Worm (Caenorhabditis elegans) whole organism, early embryonic: Measurements from ENCODE around the gene C32B5.15.
"Not testable (repeated sequence)": the region's sequence is repeated elsewhere in the genome, so short reads cannot be mapped to it uniquely, and the experiment has no call there.

ENCODE experiments used
- B0310.2 ChIP-seq: sonication (generic microtip); optimal IDR thresholded peaks from 2 replicates; lab custom pipeline; 2016; ENCODE audit warnings: mild to moderate bottlenecking, missing genetic modification characterization, missing compliant biosample characterization
- F13C5.2 ChIP-seq: sonication (generic microtip); optimal IDR thresholded peaks from 2 replicates; lab custom pipeline; 2017; ENCODE audit warnings: mild to moderate bottlenecking, missing genetic modification characterization, inconsistent platforms, missing compliant biosample characterization
- aly-1 ChIP-seq: sonication (generic microtip); optimal IDR thresholded peaks from 2 replicates; lab custom pipeline; 2016; ENCODE audit warnings: missing genetic modification characterization, missing compliant biosample characterization
- ama-1 ChIP-seq: fragments of 150-350 bp; optimal IDR thresholded peaks from 2 replicates; lab custom pipeline; 2014
- ceh-13 ChIP-seq: fragments of 200-800 bp; sonication (Bioruptor generic); optimal IDR thresholded peaks from 2 replicates; lab custom pipeline; 2018; ENCODE audit warnings: mild to moderate bottlenecking, missing genetic modification characterization, missing compliant biosample characterization
- ceh-36 ChIP-seq: sonication (generic microtip); optimal IDR thresholded peaks from 2 replicates; lab custom pipeline; 2016; ENCODE audit warnings: missing genetic modification characterization, inconsistent platforms, missing compliant biosample characterization
- ets-7 ChIP-seq: sonication (generic microtip); optimal IDR thresholded peaks from 2 replicates; lab custom pipeline; 2016; ENCODE audit warnings: missing genotype, missing genetic modification characterization, missing compliant biosample characterization
- flt-1 ChIP-seq: fragments of 200-800 bp; sonication (Bioruptor generic); IDR thresholded peaks from 2 replicates; pipeline ENCODE4 v1.3.6; 2022; ENCODE audit warnings: missing genetic modification characterization, missing compliant biosample characterization
- hmbx-1 ChIP-seq: sonication (generic microtip); optimal IDR thresholded peaks from 2 replicates; lab custom pipeline; 2016; ENCODE audit warnings: mild to moderate bottlenecking, missing genetic modification characterization, missing compliant biosample characterization
- hmg-4 ChIP-seq: fragments of 200-800 bp; sonication (Bioruptor generic); optimal IDR thresholded peaks from 2 replicates; lab custom pipeline; 2018; ENCODE audit warnings: mild to moderate bottlenecking, missing genetic modification characterization, missing compliant biosample characterization
- hnd-1 ChIP-seq: sonication (generic microtip); optimal IDR thresholded peaks from 2 replicates; lab custom pipeline; 2016; ENCODE audit warnings: missing genetic modification characterization, missing compliant biosample characterization
- pes-1 ChIP-seq: fragments of 200-800 bp; sonication (Bioruptor generic); IDR thresholded peaks from 2 replicates; pipeline ENCODE4 v1.3.6; 2022; ENCODE audit warnings: missing genetic modification reagents, missing genetic modification characterization, missing compliant biosample characterization
- scrt-1 ChIP-seq: fragments of 200-800 bp; sonication (Bioruptor generic); IDR thresholded peaks from 2 replicates; pipeline ENCODE4 v1.3.6; 2022; ENCODE audit warnings: missing genetic modification characterization, missing compliant biosample characterization
- sea-1 ChIP-seq: fragments of 200-800 bp; sonication (Bioruptor generic); conservative IDR thresholded peaks from 2 replicates; pipeline ENCODE4 v1.3.6; 2022; ENCODE audit warnings: missing genetic modification characterization, missing compliant biosample characterization
- tbx-11 ChIP-seq: fragments of 200-800 bp; sonication (Bioruptor generic); IDR thresholded peaks from 2 replicates; pipeline ENCODE4 v1.3.6; 2022; ENCODE audit warnings: missing genetic modification characterization, missing compliant biosample characterization
- tbx-37 ChIP-seq: fragments of 200-800 bp; sonication (Bioruptor generic); conservative IDR thresholded peaks from 2 replicates; pipeline ENCODE4 v1.3.6; 2022; ENCODE audit warnings: missing genetic modification reagents, missing genetic modification characterization, missing compliant biosample characterization
- tra-4 ChIP-seq: sonication (generic microtip); optimal IDR thresholded peaks from 2 replicates; lab custom pipeline; 2017; ENCODE audit warnings: missing genetic modification characterization, missing compliant biosample characterization

The C32B5.15 gene

DNA sequence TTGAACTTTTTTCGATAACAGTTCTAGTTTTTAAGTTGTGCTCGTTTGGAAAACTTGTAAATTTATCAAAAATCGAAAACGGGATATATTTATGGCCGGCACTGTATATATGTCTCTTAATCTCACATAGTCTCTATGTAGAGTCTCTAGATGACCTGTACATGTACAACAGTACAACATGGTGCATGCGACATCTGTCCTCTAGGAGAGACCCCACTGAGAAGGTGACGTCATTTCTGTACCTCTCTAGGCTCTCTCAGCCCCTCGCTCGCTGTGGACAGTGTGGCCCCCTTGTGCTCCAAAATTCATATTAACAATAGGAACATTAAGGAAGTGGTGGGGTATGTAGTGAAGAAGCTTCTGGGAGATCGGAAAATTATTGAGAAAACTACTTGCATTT is 35.5 kb downstream of the C32B5.15 start:
- TF ChIP-seq sea-1 (GFP tag; lab: Robert Waterston, UW) = 0 out of 2 replicates have a peak, but pooled peaks have one; percentile 22
- no peak for TF ChIP-seq hmbx-1 (tag; lab: Kevin White, UChicago)

ce11 chrII:932718-933117 is 40.0 kb downstream of the C32B5.15 start, which contains the start of gene acs-15:
Gene acs-15, plus strand, starts transcription at chrII:933018.
- no peak for TF ChIP-seq tra-4
- TF ChIP-seq aly-1 (tag; lab: Kevin White, UChicago) = no peak
- TF ChIP-seq ceh-36 = no peak
- TF ChIP-seq flt-1 (GFP tag; lab: Robert Waterston, UW) = no peak

DNA sequence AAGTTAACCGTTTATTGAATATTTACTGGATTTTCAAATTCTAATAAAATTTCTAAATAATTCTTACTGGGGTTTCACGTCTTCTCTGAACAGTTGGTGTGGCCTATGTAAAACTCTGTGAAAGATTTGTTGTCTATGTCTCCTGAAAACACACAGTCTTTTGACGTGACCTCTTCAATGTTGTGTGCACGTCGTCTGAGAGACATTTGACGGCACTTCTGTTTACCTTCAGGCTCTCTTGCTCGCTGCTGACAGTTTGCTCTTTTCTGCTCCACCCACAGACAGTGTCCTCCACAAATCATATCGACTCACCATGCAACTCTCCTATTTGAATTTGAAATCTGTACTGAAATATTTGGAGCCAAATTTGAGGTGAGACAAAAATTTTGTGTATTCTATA is 41.9 kb downstream of the C32B5.15 start, which contains the start of gene fbxc-34:
Gene fbxc-34, plus strand, starts transcription at position 301 of the 400 bp plus-strand sequence.
- not testable (repeated sequence) for TF ChIP-seq tbx-37 (GFP tag; lab: Robert Waterston, UW); scrt-1 (GFP tag; lab: Robert Waterston, UW); hnd-1

DNA sequence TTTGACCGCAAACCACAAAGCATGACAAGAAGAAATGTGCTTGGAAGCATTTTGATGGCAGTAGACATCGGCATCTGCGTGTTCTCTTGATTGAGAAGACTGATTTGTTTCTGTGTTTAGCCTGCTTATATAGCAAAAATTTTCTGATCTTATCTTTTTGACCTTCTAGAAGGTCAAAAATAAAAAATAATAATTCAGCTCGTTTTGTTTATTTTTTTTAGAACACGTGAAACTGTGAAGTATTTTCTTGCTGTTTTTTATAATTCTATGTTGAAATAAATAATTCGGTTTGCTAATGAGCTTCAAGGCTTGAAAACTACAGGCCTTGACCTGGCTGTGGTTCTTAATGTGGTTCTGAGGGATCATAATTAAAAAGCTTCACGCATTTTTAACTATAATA is 45.4 kb downstream of the C32B5.15 start, which contains the start of gene R07C3.13:
Gene R07C3.13, minus strand, starts transcription at position 101 of the 400 bp plus-strand sequence.
- TF ChIP-seq aly-1 (tag; lab: Kevin White, UChicago) (no peak), pes-1 (GFP tag; lab: Robert Waterston, UW) (no peak), hmbx-1 (tag; lab: Kevin White, UChicago) (no peak), hnd-1 (no peak), hmg-4 (GFP tag; lab: Kevin White, UChicago) (no peak), B0310.2 (tag; lab: Kevin White, UChicago) (no peak), tbx-11 (GFP tag; lab: Robert Waterston, UW) (no peak), ama-1 (lab: Kevin White, UChicago) (no peak), ceh-36 (no peak), sea-1 (GFP tag; lab: Robert Waterston, UW) (no peak), F13C5.2 (tag; lab: Kevin White, UChicago) (no peak)

DNA sequence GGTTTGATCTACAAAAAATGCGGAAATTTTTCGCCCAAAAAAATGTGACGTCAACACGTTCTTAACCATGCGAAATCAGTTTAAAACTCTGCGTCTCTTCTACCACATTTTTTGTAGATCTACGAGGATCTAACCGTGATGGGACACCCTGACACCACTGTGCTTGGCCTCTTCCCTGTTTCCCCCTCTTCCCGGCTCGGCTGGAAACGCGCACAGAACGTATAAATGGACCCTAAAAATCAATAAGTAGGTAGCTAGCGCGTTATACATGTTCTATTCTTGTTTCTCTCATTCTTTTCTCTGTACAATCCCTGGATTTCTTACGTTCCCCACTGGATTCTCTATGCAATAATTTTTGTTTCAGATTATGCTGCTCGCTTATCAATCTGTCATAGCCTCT is 49.2 kb downstream of the C32B5.15 start, which contains the start of gene fbxc-28:
Gene fbxc-28, plus strand, starts transcription at position 301 of the 400 bp plus-strand sequence.
- TF ChIP-seq flt-1 (GFP tag; lab: Robert Waterston, UW) (no peak), scrt-1 (GFP tag; lab: Robert Waterston, UW) (no peak), sea-1 (GFP tag; lab: Robert Waterston, UW) (no peak), tbx-11 (GFP tag; lab: Robert Waterston, UW) (no peak), hmbx-1 (tag; lab: Kevin White, UChicago) (no peak), ceh-36 (no peak), tbx-37 (GFP tag; lab: Robert Waterston, UW) (no peak), ets-7 (tag; lab: Kevin White, UChicago) (no peak), pes-1 (GFP tag; lab: Robert Waterston, UW) (no peak), hmg-4 (GFP tag; lab: Kevin White, UChicago) (no peak), B0310.2 (tag; lab: Kevin White, UChicago) (no peak), ceh-13 (GFP tag; lab: Kevin White, UChicago) (no peak), hnd-1 (no peak), ama-1 (lab: Kevin White, UChicago) (no peak), aly-1 (tag; lab: Kevin White, UChicago) (no peak), tra-4 (no peak), F13C5.2 (tag; lab: Kevin White, UChicago) (no peak)

ce11 chrII:922778-923177 is 50.0 kb downstream of the C32B5.15 start:
- no peak for TF ChIP-seq scrt-1 (GFP tag; lab: Robert Waterston, UW)
- no peak for TF ChIP-seq B0310.2 (tag; lab: Kevin White, UChicago)
- no peak for TF ChIP-seq hmbx-1 (tag; lab: Kevin White, UChicago)
- TF ChIP-seq F13C5.2 (tag; lab: Kevin White, UChicago) = no peak
- TF ChIP-seq ama-1 (lab: Kevin White, UChicago) = no peak
- TF ChIP-seq tbx-11 (GFP tag; lab: Robert Waterston, UW) = no peak
- TF ChIP-seq ceh-13 (GFP tag; lab: Kevin White, UChicago) = no peak
- no peak for TF ChIP-seq tra-4
- TF ChIP-seq tbx-37 (GFP tag; lab: Robert Waterston, UW) = no peak
- TF ChIP-seq aly-1 (tag; lab: Kevin White, UChicago) = no peak
- TF ChIP-seq ets-7 (tag; lab: Kevin White, UChicago) = no peak
- TF ChIP-seq sea-1 (GFP tag; lab: Robert Waterston, UW) = no peak
